Worm (Caenorhabditis elegans) whole organism, L4/young adult: ENCODE measurements around the gene M70.5.

Experiments
- W03F9.2 ChIP-seq: fragments of 150-350 bp; optimal IDR thresholded peaks from 2 replicates; lab custom pipeline; 2014; ENCODE audit warnings: missing biosample characterization, missing genetic modification characterization
- him-1 ChIP-seq: sonication (generic microtip); optimal IDR thresholded peaks from 2 replicates; lab custom pipeline; 2016; ENCODE audit warnings: missing genotype, missing genetic modification reagents, missing genetic modification characterization, missing compliant biosample characterization

DNA sequence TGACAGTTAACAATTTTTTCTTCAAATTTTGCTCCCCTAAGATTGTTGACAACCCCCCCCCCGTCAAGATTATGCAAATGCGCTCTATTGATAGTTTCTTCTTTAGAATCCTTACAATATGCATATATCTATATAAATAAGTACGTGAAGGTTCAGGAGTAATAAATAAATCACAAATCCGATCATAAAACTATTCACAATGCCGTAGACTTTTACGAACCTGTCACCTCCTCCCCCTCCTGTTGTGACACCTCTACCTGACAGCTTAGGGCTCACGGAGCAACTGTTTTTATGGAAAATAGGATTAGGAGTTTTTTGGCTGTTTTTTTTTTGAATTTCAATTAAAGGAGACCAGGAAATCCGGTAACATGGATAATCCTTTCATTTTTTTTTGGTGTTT, 16.7 kb upstream of the M70.5 start:
- TF ChIP-seq W03F9.2 (tag; lab: Kevin White, UChicago), result no peak
- no peak for TF ChIP-seq him-1 (tag; lab: Kevin White, UChicago)
